Worm (Caenorhabditis elegans) whole organism, midembryonic: ENCODE results near the gene rmif-2.

Experiments used
- cog-1 ChIP-seq: sonication (generic microtip); optimal IDR thresholded peaks from 2 replicates; lab custom pipeline; 2016; ENCODE audit warnings: missing genetic modification characterization, missing compliant biosample characterization
- flt-1 ChIP-seq: fragments of 200-800 bp; sonication (Bioruptor generic); IDR thresholded peaks from 2 replicates; pipeline ENCODE4 v1.3.6; 2022; ENCODE audit warnings: missing genetic modification characterization, missing compliant biosample characterization
- klf-2 ChIP-seq: fragments of 200-800 bp; sonication (Bioruptor generic); conservative IDR thresholded peaks from 2 replicates; pipeline ENCODE4 v1.3.6; 2022; ENCODE audit warnings: missing genetic modification reagents, missing genetic modification characterization, missing compliant biosample characterization
- med-1 ChIP-seq: sonication (generic microtip); optimal IDR thresholded peaks from 2 replicates; lab custom pipeline; 2017; ENCODE audit warnings: missing genetic modification characterization, mild to moderate bottlenecking, missing compliant biosample characterization, antibody characterized with exemption, missing genetic modification reagents; ENCODE audit not compliant: insufficient read depth
- ref-1 ChIP-seq: fragments of 200-800 bp; sonication (Bioruptor generic); conservative IDR thresholded peaks from 2 replicates; pipeline ENCODE4 v1.3.6; 2022; ENCODE audit warnings: missing genetic modification reagents, missing genetic modification characterization, missing compliant biosample characterization

DNA sequence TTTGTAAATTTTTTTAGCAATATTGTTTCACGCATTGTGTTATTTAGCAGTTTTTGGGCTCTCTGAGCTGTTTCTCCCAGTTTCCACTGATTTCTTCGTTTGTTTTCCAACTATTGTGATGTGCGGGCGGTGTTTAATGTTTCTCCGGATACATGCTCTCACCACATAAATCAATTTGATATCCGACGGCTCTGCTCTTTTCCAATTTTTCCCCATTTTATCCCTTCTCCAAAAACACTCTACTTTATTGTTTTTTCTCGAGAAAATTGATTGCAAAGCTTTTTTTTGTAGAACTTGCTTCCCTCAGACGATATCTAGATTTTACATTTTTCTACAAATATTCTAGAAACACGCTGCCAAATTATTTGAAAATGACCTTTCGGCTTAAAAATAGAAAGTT is 33.1 kb downstream of the rmif-2 start:
- no peak for TF ChIP-seq ref-1
- no peak for TF ChIP-seq flt-1 (GFP tag; lab: Robert Waterston, UW)
- TF ChIP-seq cog-1: no peak
- TF ChIP-seq med-1 (GFP tag; lab: Kevin White, UChicago): no peak
- TF ChIP-seq klf-2: no peak
